Worm (Caenorhabditis elegans): ENCODE results near the gene C15H9.3.
A peak's percentile ranks its signal among the peaks of the same experiment; 100 is the strongest.

Gene C15H9.3

ce11 chrX:6090779-6091178 is 24.8 kb upstream of the C15H9.3 start:
- TF ChIP-seq peb-1 (tag; optimal IDR thresholded peaks at IDR 0.05) = no peak
- no peak for TF ChIP-seq R02D3.7 (tag; optimal IDR thresholded peaks at IDR 0.05)
- no peak for TF ChIP-seq skn-1 (tag; optimal IDR thresholded peaks at IDR 0.05)
- TF ChIP-seq ztf-4 (tag; optimal IDR thresholded peaks at IDR 0.05) = no peak
- no peak for TF ChIP-seq Y55F3AM.14 (GFP tag; optimal IDR thresholded peaks at IDR 0.05)
- TF ChIP-seq nhr-6 (tag; optimal IDR thresholded peaks at IDR 0.05) = no peak
- no peak for TF ChIP-seq gmeb-1 (tag; optimal IDR thresholded peaks at IDR 0.05)
- no peak for TF ChIP-seq egl-27 (tag; optimal IDR thresholded peaks at IDR 0.05)

ce11 chrX:6091967-6092366 is 23.6 kb upstream of the C15H9.3 start, which contains the start of gene hsp-3:
hsp-3 (minus strand) TSS chrX:6092124.
- TF ChIP-seq nhr-237 (tag; optimal IDR thresholded peaks at IDR 0.05) = peak; percentile 73
- peak; percentile 100 for TF ChIP-seq crh-2 (tag; optimal IDR thresholded peaks at IDR 0.05)
- peak; percentile 98 for TF ChIP-seq nhr-129 (tag; optimal IDR thresholded peaks at IDR 0.05)
- peak; percentile 96 for TF ChIP-seq fos-1 (tag; optimal IDR thresholded peaks at IDR 0.05)
- TF ChIP-seq ztf-1 (GFP tag; conservative IDR thresholded peaks at IDR 0.05) = no peak
- peak; percentile 69 for TF ChIP-seq snpc-4 (tag; optimal IDR thresholded peaks at IDR 0.05)
- TF ChIP-seq unc-39 (tag; optimal IDR thresholded peaks at IDR 0.05) = peak; percentile 53
- peak; percentile 96 for TF ChIP-seq nhr-21 (tag; optimal IDR thresholded peaks at IDR 0.05)
- no peak for TF ChIP-seq alr-1 (tag; optimal IDR thresholded peaks at IDR 0.05)
- TF ChIP-seq elt-1 (tag; optimal IDR thresholded peaks at IDR 0.05) = peak; percentile 50
- peak; percentile 93 for TF ChIP-seq lin-13 (GFP tag; optimal IDR thresholded peaks at IDR 0.05)
- TF ChIP-seq gmeb-1 (tag; optimal IDR thresholded peaks at IDR 0.05) = peak; percentile 86
- no peak for TF ChIP-seq ztf-11 (tag; optimal IDR thresholded peaks at IDR 0.05)
- no peak for TF ChIP-seq dmd-4 (tag; optimal IDR thresholded peaks at IDR 0.05)
- TF ChIP-seq nhr-25 (tag; optimal IDR thresholded peaks at IDR 0.05) = peak; percentile 92
- peak; percentile 88 for TF ChIP-seq egl-27 (tag; optimal IDR thresholded peaks at IDR 0.05)
- peak; percentile 85 for TF ChIP-seq nhr-6 (tag; optimal IDR thresholded peaks at IDR 0.05)
- peak; percentile 92 to 96 for TF ChIP-seq lsy-2 (tag; optimal IDR thresholded peaks at IDR 0.05)
- TF ChIP-seq sem-4 (tag; optimal IDR thresholded peaks at IDR 0.05) = peak; percentile 89
- TF ChIP-seq sma-3 (GFP tag; optimal IDR thresholded peaks at IDR 0.05) = peak; percentile 98
- no peak for TF ChIP-seq ama-1 (optimal IDR thresholded peaks at IDR 0.05)
- TF ChIP-seq nhr-12 (tag; optimal IDR thresholded peaks at IDR 0.05) = peak; percentile 9
- TF ChIP-seq mbf-1 (tag; optimal IDR thresholded peaks at IDR 0.05) = no peak
- peak; percentile 74 for TF ChIP-seq blmp-1 (tag; optimal IDR thresholded peaks at IDR 0.05; ENCODE audit: insufficient read depth)
- TF ChIP-seq nhr-23 (tag; optimal IDR thresholded peaks at IDR 0.05) = peak; percentile 40
- peak; percentile 77 for TF ChIP-seq nhr-77 (tag; optimal IDR thresholded peaks at IDR 0.05)
- peak; percentile 86 for TF ChIP-seq ztf-4 (tag; optimal IDR thresholded peaks at IDR 0.05)
- peak; percentile 96 for TF ChIP-seq lin-11 (tag; optimal IDR thresholded peaks at IDR 0.05)
- TF ChIP-seq peb-1 (tag; optimal IDR thresholded peaks at IDR 0.05) = no peak
- TF ChIP-seq F13H6.1 (tag; optimal IDR thresholded peaks at IDR 0.05) = peak; percentile 96
- no peak for TF ChIP-seq elt-3 (tag; optimal IDR thresholded peaks at IDR 0.05)
- TF ChIP-seq unc-62 (GFP tag; optimal IDR thresholded peaks at IDR 0.05) = peak; percentile 47
- TF ChIP-seq ZK546.5 (tag; optimal IDR thresholded peaks at IDR 0.05) = peak; percentile 24
- peak; percentile 94 for TF ChIP-seq mab-5 (tag; optimal IDR thresholded peaks at IDR 0.05)
- peak; percentile 78 for TF ChIP-seq ceh-82 (tag; optimal IDR thresholded peaks at IDR 0.05)
- TF ChIP-seq R02D3.7 (tag; optimal IDR thresholded peaks at IDR 0.05) = peak; percentile 26
- TF ChIP-seq Y55F3AM.14 (GFP tag; optimal IDR thresholded peaks at IDR 0.05) = peak; percentile 88
- TF ChIP-seq C34F6.9 (tag; optimal IDR thresholded peaks at IDR 0.05) = peak; percentile 94
- TF ChIP-seq sma-9 (GFP tag; optimal IDR thresholded peaks at IDR 0.05) = peak; percentile 97
- TF ChIP-seq sma-9 (tag; optimal IDR thresholded peaks at IDR 0.05) = no peak
- peak; percentile 97 for TF ChIP-seq ceh-16 (tag; optimal IDR thresholded peaks at IDR 0.05)
- TF ChIP-seq nhr-10 (tag; optimal IDR thresholded peaks at IDR 0.05) = peak; percentile 64
- no peak for TF ChIP-seq lin-39 (tag; optimal IDR thresholded peaks at IDR 0.05)
- no peak for TF ChIP-seq skn-1 (tag; optimal IDR thresholded peaks at IDR 0.05)
- TF ChIP-seq mdl-1 (tag; optimal IDR thresholded peaks at IDR 0.05) = peak; percentile 76 to 88
- TF ChIP-seq unc-55 (GFP tag; optimal IDR thresholded peaks at IDR 0.05) = peak; percentile 98
- TF ChIP-seq zag-1 (tag; optimal IDR thresholded peaks at IDR 0.05) = peak; percentile 80
- TF ChIP-seq aly-2 (tag; optimal IDR thresholded peaks at IDR 0.05) = no peak
- TF ChIP-seq nhr-11 (tag; optimal IDR thresholded peaks at IDR 0.05) = no peak

Data from whole organism, L2 larva.